Fruit fly (Drosophila melanogaster) whole organism, embryonic: ENCODE results near the gene CG7879.

Source experiments
- Bteb2 ChIP-seq: fragments of 200-800 bp; sonication (Bioruptor generic); optimal IDR thresholded peaks from 2 replicates; lab custom pipeline; 2016; ENCODE audit warnings: missing biosample characterization, missing genetic modification characterization
- CG10274 ChIP-seq: fragments of 200-800 bp; sonication (Bioruptor generic); optimal IDR thresholded peaks from 3 replicates; lab custom pipeline; 2017; ENCODE audit warnings: missing biosample characterization, mild to moderate bottlenecking, missing genetic modification characterization
- CG10462 ChIP-seq: fragments of 200-800 bp; sonication (Bioruptor generic); optimal IDR thresholded peaks from 2 replicates; lab custom pipeline; 2016; ENCODE audit warnings: missing biosample characterization, missing genetic modification characterization
- CG11695 ChIP-seq: fragments of 200-800 bp; sonication (Bioruptor generic); IDR thresholded peaks from 3 replicates; pipeline ENCODE4 v1.3.6; 2022; ENCODE audit warnings: missing biosample characterization, missing genetic modification characterization
- CG12236 ChIP-seq: fragments of 200-800 bp; sonication (Bioruptor generic); optimal IDR thresholded peaks from 2 replicates; lab custom pipeline; 2016; ENCODE audit warnings: missing biosample characterization, missing genetic modification characterization
- CG1647 ChIP-seq: fragments of 200-800 bp; sonication (Bioruptor generic); optimal IDR thresholded peaks from 3 replicates; lab custom pipeline; 2016; ENCODE audit warnings: missing biosample characterization, missing genetic modification characterization
- CG16815 ChIP-seq: fragments of 200-800 bp; sonication (Bioruptor generic); optimal IDR thresholded peaks from 3 replicates; lab custom pipeline; 2017; ENCODE audit warnings: missing biosample characterization, mild to moderate bottlenecking, missing genetic modification characterization
- CG17186 ChIP-seq: fragments of 200-800 bp; sonication (Bioruptor generic); optimal IDR thresholded peaks from 3 replicates; lab custom pipeline; 2017; ENCODE audit warnings: missing biosample characterization, missing genetic modification reagents, missing genetic modification characterization
- CG18262 ChIP-seq: fragments of 200-800 bp; optimal IDR thresholded peaks from 3 replicates; lab custom pipeline; 2019; ENCODE audit warnings: missing biosample characterization, mild to moderate bottlenecking, missing genetic modification characterization, moderate library complexity
- CG1832 ChIP-seq: fragments of 200-800 bp; sonication (Bioruptor generic); optimal IDR thresholded peaks from 2 replicates; lab custom pipeline; 2017; ENCODE audit warnings: missing biosample characterization, mild to moderate bottlenecking, missing genetic modification characterization, inconsistent platforms
- CG18619 ChIP-seq: fragments of 200-800 bp; sonication (Bioruptor generic); optimal IDR thresholded peaks from 3 replicates; lab custom pipeline; 2017; ENCODE audit warnings: missing biosample characterization, mild to moderate bottlenecking, missing genetic modification characterization
- CG2129 ChIP-seq: fragments of 200-800 bp; sonication (Bioruptor generic); IDR thresholded peaks from 2 replicates; pipeline ENCODE4 v1.3.6; 2022; ENCODE audit warnings: missing biosample characterization, missing genetic modification characterization; ENCODE audit not compliant: partially characterized antibody
- CG32532 ChIP-seq: fragments of 200-800 bp; sonication (Bioruptor generic); IDR thresholded peaks from 2 replicates; pipeline ENCODE4 v1.3.6; 2022; ENCODE audit warnings: missing biosample characterization, missing genetic modification characterization
- CG4360 ChIP-seq: fragments of 200-800 bp; sonication (Bioruptor generic); IDR thresholded peaks from 2 replicates; pipeline ENCODE4 v1.3.6; 2022; ENCODE audit warnings: missing biosample characterization, missing genetic modification characterization
- CG6654 ChIP-seq: fragments of 200-800 bp; sonication (Bioruptor generic); optimal IDR thresholded peaks from 2 replicates; lab custom pipeline; 2017; ENCODE audit warnings: missing biosample characterization, mild to moderate bottlenecking, missing genetic modification characterization
- CG8359 ChIP-seq: fragments of 200-800 bp; sonication (Bioruptor generic); optimal IDR thresholded peaks from 2 replicates; lab custom pipeline; 2017; ENCODE audit warnings: missing biosample characterization, mild to moderate bottlenecking, missing genetic modification characterization, borderline replicate concordance
- CG9437 ChIP-seq: fragments of 200-800 bp; sonication (Bioruptor generic); optimal IDR thresholded peaks from 2 replicates; lab custom pipeline; 2018; ENCODE audit warnings: missing biosample characterization, mild to moderate bottlenecking, missing genetic modification characterization
- CTCF ChIP-seq: fragments of 200-800 bp; sonication (Bioruptor generic); optimal IDR thresholded peaks from 2 replicates; lab custom pipeline; 2017; ENCODE audit warnings: missing biosample characterization, mild to moderate bottlenecking, missing genetic modification characterization, moderate library complexity
- GATAe ChIP-seq: fragments of 200-800 bp; sonication (Bioruptor generic); conservative IDR thresholded peaks from 2 replicates; pipeline ENCODE4 v1.3.6; 2022; ENCODE audit warnings: missing biosample characterization, missing genetic modification characterization
- H15 ChIP-seq: fragments of 200-800 bp; sonication (Bioruptor generic); IDR thresholded peaks from 3 replicates; pipeline ENCODE4 v1.3.6; 2022; ENCODE audit warnings: missing biosample characterization, missing genetic modification characterization
- Hr39 ChIP-seq: fragments of >200 bp; optimal IDR thresholded peaks from 2 replicates; lab custom pipeline; 2017
- Hsf ChIP-seq: fragments of 200-800 bp; sonication (Bioruptor generic); optimal IDR thresholded peaks from 3 replicates; lab custom pipeline; 2016; ENCODE audit warnings: missing biosample characterization, missing genetic modification characterization
- NK7.1 ChIP-seq: fragments of 200-800 bp; sonication (Bioruptor generic); optimal IDR thresholded peaks from 3 replicates; lab custom pipeline; 2016; ENCODE audit warnings: missing biosample characterization, missing genetic modification characterization
- Nf-YC ChIP-seq: fragments of 200-800 bp; optimal IDR thresholded peaks from 3 replicates; lab custom pipeline; 2019; ENCODE audit warnings: missing biosample characterization, mild to moderate bottlenecking, missing genetic modification characterization, moderate library complexity
- Optix ChIP-seq: fragments of 200-800 bp; sonication (Bioruptor generic); IDR thresholded peaks from 3 replicates; pipeline ENCODE4 v1.3.6; 2022; ENCODE audit warnings: missing biosample characterization, missing genetic modification characterization
- az2 ChIP-seq: fragments of 200-800 bp; sonication (Bioruptor generic); optimal IDR thresholded peaks from 3 replicates; lab custom pipeline; 2016; ENCODE audit warnings: missing biosample characterization, missing genetic modification characterization
- bcd ChIP-seq: fragments of 200-800 bp; sonication (Bioruptor generic); optimal IDR thresholded peaks from 2 replicates; lab custom pipeline; 2017; ENCODE audit warnings: missing biosample characterization, mild to moderate bottlenecking, missing genetic modification characterization
- cato ChIP-seq: fragments of 200-800 bp; sonication (Bioruptor generic); optimal IDR thresholded peaks from 2 replicates; lab custom pipeline; 2016; ENCODE audit warnings: missing biosample characterization, missing genetic modification characterization, borderline replicate concordance
- cg ChIP-seq: fragments of 200-800 bp; sonication (Bioruptor generic); optimal IDR thresholded peaks from 3 replicates; lab custom pipeline; 2019; ENCODE audit warnings: missing biosample characterization, mild to moderate bottlenecking, missing genetic modification characterization, moderate library complexity
- chinmo ChIP-seq: fragments of 200-800 bp; sonication (Bioruptor generic); IDR thresholded peaks from 4 replicates; pipeline ENCODE4 v1.3.6; 2022; ENCODE audit warnings: missing biosample characterization, missing genetic modification characterization; ENCODE audit not compliant: partially characterized antibody
- cwo ChIP-seq: fragments of 200-800 bp; sonication (Bioruptor generic); optimal IDR thresholded peaks from 3 replicates; lab custom pipeline; 2017; ENCODE audit warnings: missing biosample characterization, missing genetic modification characterization, mild to moderate bottlenecking, moderate library complexity, missing genetic modification reagents
- gsb-n ChIP-seq: fragments of 200-800 bp; sonication (Bioruptor generic); optimal IDR thresholded peaks from 3 replicates; lab custom pipeline; 2018; ENCODE audit warnings: missing biosample characterization, mild to moderate bottlenecking, missing genetic modification characterization
- hth ChIP-seq: fragments of >200 bp; optimal IDR thresholded peaks from 2 replicates; lab custom pipeline; 2017; ENCODE audit warnings: inconsistent platforms
- jumu ChIP-seq: fragments of 200-800 bp; sonication (Bioruptor generic); optimal IDR thresholded peaks from 3 replicates; lab custom pipeline; 2016; ENCODE audit warnings: missing biosample characterization, missing genetic modification characterization
- kah ChIP-seq: fragments of 200-800 bp; sonication (Bioruptor generic); optimal IDR thresholded peaks from 2 replicates; lab custom pipeline; 2018; ENCODE audit warnings: missing biosample characterization, mild to moderate bottlenecking, missing genetic modification characterization
- psq ChIP-seq: fragments of 200-800 bp; sonication (Bioruptor generic); optimal IDR thresholded peaks from 2 replicates; lab custom pipeline; 2017; ENCODE audit warnings: missing biosample characterization, missing genetic modification characterization
- repo ChIP-seq: fragments of 200-800 bp; sonication (Bioruptor generic); optimal IDR thresholded peaks from 2 replicates; lab custom pipeline; 2016; ENCODE audit warnings: missing biosample characterization, missing genetic modification characterization
- row ChIP-seq: fragments of 200-800 bp; sonication (Bioruptor generic); IDR thresholded peaks from 3 replicates; pipeline ENCODE4 v1.3.6; 2022; ENCODE audit warnings: missing biosample characterization, missing genetic modification characterization
- shn ChIP-seq: fragments of 200-800 bp; sonication (Bioruptor generic); optimal IDR thresholded peaks from 3 replicates; lab custom pipeline; 2016; ENCODE audit warnings: missing biosample characterization, missing genetic modification characterization
- slp2 ChIP-seq: fragments of 200-800 bp; sonication (Bioruptor generic); optimal IDR thresholded peaks from 2 replicates; lab custom pipeline; 2016; ENCODE audit warnings: missing biosample characterization, missing genetic modification characterization
- stwl ChIP-seq: fragments of 200-800 bp; sonication (Bioruptor generic); optimal IDR thresholded peaks from 3 replicates; lab custom pipeline; 2018; ENCODE audit warnings: missing biosample characterization, mild to moderate bottlenecking, missing genetic modification characterization, moderate library complexity
- tup ChIP-seq: fragments of 200-800 bp; sonication (Bioruptor generic); optimal IDR thresholded peaks from 2 replicates; lab custom pipeline; 2016; ENCODE audit warnings: missing biosample characterization, mild to moderate bottlenecking, missing genetic modification characterization, moderate library complexity
- vfl ChIP-seq: fragments of 200-800 bp; sonication (Bioruptor generic); optimal IDR thresholded peaks from 2 replicates; lab custom pipeline; 2016; ENCODE audit warnings: missing biosample characterization, missing genetic modification characterization

CG7879 gene

dm6 chr3L:1558178-1558788 is 10.1 kb downstream of the CG7879 start, which contains the start of the genes Pex10 and CG12099 (continued):
- no peak for TF ChIP-seq NK7.1 (GFP tag; lab: Kevin White, UChicago)
- peak; percentile 90 for TF ChIP-seq CG2129 (GFP tag; lab: Robert Waterston, UW)
- peak; percentile 0 for TF ChIP-seq slp2 (GFP tag; lab: Kevin White, UChicago)
- peak; percentile 91 for TF ChIP-seq GATAe (GFP tag; lab: Robert Waterston, UW)
- peak; percentile 88 for TF ChIP-seq az2 (GFP tag; lab: Kevin White, UChicago)
- TF ChIP-seq CG10462 (GFP tag; lab: Kevin White, UChicago), result peak; percentile 73
- no peak for TF ChIP-seq Hr39 (lab: Kevin White, UChicago)
- TF ChIP-seq cg (GFP tag; lab: Kevin White, UChicago), result peak; percentile 91
- TF ChIP-seq gsb-n (tag; lab: Kevin White, UChicago), result no peak
- peak; percentile 15 for TF ChIP-seq CG8359 (GFP tag; lab: Kevin White, UChicago)
- peak; percentile 86; the same call in 2 of the 3 replicates for TF ChIP-seq H15 (GFP tag; lab: Robert Waterston, UW)
- peak; percentile 63 for TF ChIP-seq CG10274 (GFP tag; lab: Kevin White, UChicago)
- peak; percentile 86 for TF ChIP-seq CG17186 (GFP tag; lab: Kevin White, UChicago)
- peak; percentile 76 for TF ChIP-seq vfl
- peak; percentile 41 for TF ChIP-seq kah (GFP tag; lab: Kevin White, UChicago)
- peak; percentile 55 for TF ChIP-seq jumu (GFP tag; lab: Kevin White, UChicago)
- TF ChIP-seq CG18262 (tag; lab: Kevin White, UChicago), result peak; percentile 85
- peak; percentile 72 for TF ChIP-seq psq (GFP tag; lab: Kevin White, UChicago)
- TF ChIP-seq cato (GFP tag; lab: Kevin White, UChicago), result peak; percentile 84
- peak; percentile 92 for TF ChIP-seq Optix (GFP tag; lab: Robert Waterston, UW)
- TF ChIP-seq row (GFP tag; lab: Robert Waterston, UW), result peak; percentile 98
- TF ChIP-seq CG11695 (GFP tag; lab: Robert Waterston, UW), result peak; percentile 84
- peak; percentile 83 for TF ChIP-seq CG18619 (GFP tag; lab: Kevin White, UChicago)
- peak; percentile 78 for TF ChIP-seq tup (GFP tag; lab: Kevin White, UChicago)
- TF ChIP-seq CG1647 (GFP tag; lab: Kevin White, UChicago), result peak; percentile 79
- TF ChIP-seq bcd (GFP tag; lab: Kevin White, UChicago), result peak; percentile 88
- no peak for TF ChIP-seq CTCF (GFP tag; lab: Kevin White, UChicago)
- TF ChIP-seq hth (lab: Kevin White, UChicago), result no peak
- TF ChIP-seq Bteb2 (GFP tag; lab: Kevin White, UChicago), result peak; percentile 66
- peak; percentile 83 for TF ChIP-seq CG9437
- no peak for TF ChIP-seq stwl (tag; lab: Kevin White, UChicago)
- TF ChIP-seq CG6654 (GFP tag; lab: Kevin White, UChicago), result peak; percentile 52
- peak; percentile 45; the same call in 1 of the 4 replicates for TF ChIP-seq chinmo (GFP tag; lab: Robert Waterston, UW)
- peak; percentile 95 for TF ChIP-seq CG32532 (GFP tag; lab: Robert Waterston, UW)
- no peak for TF ChIP-seq CG1832 (GFP tag; lab: Kevin White, UChicago)
- TF ChIP-seq CG4360 (GFP tag; lab: Robert Waterston, UW), result no peak
- TF ChIP-seq CG12236 (GFP tag; lab: Kevin White, UChicago), result no peak
- TF ChIP-seq CG16815, result peak; percentile 84
- TF ChIP-seq Nf-YC (tag; lab: Kevin White, UChicago), result peak; percentile 86

DNA sequence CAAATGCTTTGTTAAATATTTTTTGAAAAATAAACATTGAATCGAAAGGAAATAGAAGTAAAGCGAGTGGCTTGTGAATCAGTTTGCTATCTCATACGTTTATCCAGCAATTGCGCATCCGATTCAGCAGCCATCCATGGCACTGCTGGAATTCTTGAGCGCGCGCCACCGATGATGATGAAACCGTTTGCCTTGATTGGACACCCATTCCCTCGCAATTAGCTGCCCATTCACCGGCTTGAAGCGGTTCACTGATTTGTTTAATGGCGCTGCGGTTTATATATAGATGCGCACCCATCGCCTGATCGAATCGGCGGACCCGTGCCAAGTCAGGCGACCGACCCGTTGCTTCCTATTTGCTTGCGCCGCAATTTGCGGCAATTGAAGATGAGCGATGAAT is 15.2 kb downstream of the CG7879 start, which contains the start of gene Pcyt2:
Gene Pcyt2 (plus strand): TSS at position 301 of the 400 bp plus-strand sequence.
- TF ChIP-seq shn (GFP tag; lab: Kevin White, UChicago), result no peak
- no peak for TF ChIP-seq repo
- peak; percentile 37 for TF ChIP-seq cwo (GFP tag; lab: Kevin White, UChicago)
- TF ChIP-seq Hsf (GFP tag; lab: Kevin White, UChicago), result no peak
